Fruit fly (Drosophila melanogaster): Measurements from ENCODE around the gene PPYR1.

DNA sequence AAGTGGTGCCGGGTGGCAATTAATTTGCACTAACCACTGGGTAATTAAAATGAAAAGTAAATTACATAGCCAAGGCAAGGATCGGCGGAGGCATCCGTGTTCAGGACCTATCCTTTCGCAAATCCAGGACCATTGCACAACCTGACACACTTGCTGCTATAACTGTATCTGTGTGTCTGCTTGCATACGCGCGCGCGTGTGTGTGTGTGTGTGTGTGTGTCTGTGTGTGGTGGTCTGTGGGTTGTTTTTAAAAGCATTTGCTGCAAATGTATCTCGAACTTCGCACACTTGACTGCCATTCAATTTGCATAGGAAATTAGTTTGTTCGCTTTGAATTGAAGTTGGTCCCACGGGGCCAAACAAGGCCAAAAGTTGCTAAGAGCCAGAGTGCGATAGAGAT is 14.6 kb upstream of the PPYR1 start:
- TF ChIP-seq psq (optimal IDR thresholded peaks at IDR 0.05) (no peak), insv (optimal IDR thresholded peaks at IDR 0.05) (no peak), h (optimal IDR thresholded peaks at IDR 0.05) (no peak)

Measured in Kc167 (cell line).